Worm (Caenorhabditis elegans) whole organism, L1 larva: Measurements from ENCODE around the gene tag-297.

ENCODE experiments used
- aha-1 ChIP-seq: fragments of 150-350 bp; optimal IDR thresholded peaks from 2 replicates; lab custom pipeline; 2014; ENCODE audit warnings: missing biosample characterization, missing genetic modification characterization
- ces-1 ChIP-seq: fragments of 150-350 bp; optimal IDR thresholded peaks from 2 replicates; lab custom pipeline; 2014; ENCODE audit warnings: missing biosample characterization, missing genetic modification reagents, missing genetic modification characterization
- dpl-1 ChIP-seq, 3 experiments: fragments of 150-350 bp in 2 of 3; sonication (generic microtip) in 1 of 3; optimal IDR thresholded peaks; 2 replicates each; lab custom pipeline; 2014 to 2017; ENCODE audit warnings: missing biosample characterization in 3 of 3, missing genetic modification characterization in 3 of 3, missing genetic modification reagents in 3 of 3
- elt-2 ChIP-seq: sonication (generic microtip); optimal IDR thresholded peaks from 2 replicates; lab custom pipeline; 2016; ENCODE audit warnings: missing genetic modification characterization, mild to moderate bottlenecking, inconsistent platforms, missing compliant biosample characterization, missing genetic modification reagents
- irx-1 ChIP-seq: sonication (generic microtip); optimal IDR thresholded peaks from 2 replicates; lab custom pipeline; 2016; ENCODE audit warnings: missing genetic modification characterization, missing compliant biosample characterization
- nhr-28 ChIP-seq: fragments of 150-350 bp; optimal IDR thresholded peaks from 2 replicates; lab custom pipeline; 2014; ENCODE audit warnings: missing biosample characterization, missing genetic modification characterization
- pag-3 ChIP-seq: sonication (generic microtip); optimal IDR thresholded peaks from 2 replicates; lab custom pipeline; 2017; ENCODE audit warnings: missing genetic modification characterization, mild to moderate bottlenecking, missing compliant biosample characterization, antibody characterized with exemption, borderline replicate concordance; ENCODE audit not compliant: insufficient read depth
- rnt-1 ChIP-seq: sonication (generic microtip); optimal IDR thresholded peaks from 2 replicates; lab custom pipeline; 2016; ENCODE audit warnings: mild to moderate bottlenecking, missing genetic modification characterization, moderate library complexity, missing compliant biosample characterization
- skn-1 ChIP-seq: fragments of 150-350 bp; optimal IDR thresholded peaks from 2 replicates; lab custom pipeline; 2014; ENCODE audit warnings: missing biosample characterization, missing genetic modification characterization
- unc-62 ChIP-seq: fragments of 150-350 bp; optimal IDR thresholded peaks from 2 replicates; lab custom pipeline; 2014; ENCODE audit warnings: missing biosample characterization, missing genetic modification reagents, missing genetic modification characterization
- zip-4 ChIP-seq: fragments of 200-800 bp; sonication (Bioruptor generic); optimal IDR thresholded peaks from 2 replicates; lab custom pipeline; 2018; ENCODE audit warnings: mild to moderate bottlenecking, missing genetic modification characterization, moderate library complexity, missing compliant biosample characterization
- ztf-11 ChIP-seq, 2 experiments: sonication (generic microtip); optimal IDR thresholded peaks; 2 replicates each; lab custom pipeline; 2016 to 2017; ENCODE audit warnings: missing genetic modification characterization in 2 of 2, missing biosample characterization in 1 of 2, missing compliant biosample characterization in 1 of 2

- no peak for TF ChIP-seq ces-1 (GFP tag; lab: Kevin White, UChicago)
- TF ChIP-seq unc-62 (GFP tag; lab: Kevin White, UChicago), result no peak
- no peak for TF ChIP-seq irx-1
- no peak for TF ChIP-seq rnt-1
- no peak for TF ChIP-seq nhr-28
- TF ChIP-seq zip-4 (GFP tag; lab: Kevin White, UChicago), result no peak
- TF ChIP-seq aha-1, result no peak
- TF ChIP-seq ztf-11 (tag; optimal IDR thresholded peaks at IDR 0.05; lab: Kevin White, UChicago), result no peak
- TF ChIP-seq skn-1, result no peak
- no peak for TF ChIP-seq dpl-1 (GFP tag; optimal IDR thresholded peaks at IDR 0.05; lab: Kevin White, UChicago)
- no peak for TF ChIP-seq pag-3 (tag; lab: Kevin White, UChicago)
- no peak for TF ChIP-seq elt-2 (tag; lab: Kevin White, UChicago)
These were observed 44.7 kb downstream of the tag-297 start for ce11 chrII:14672095-14672494.
